Fruit fly (Drosophila melanogaster) whole organism, adult: ENCODE measurements around the gene ChT.

Source experiments
- CG11617 ChIP-seq: fragments of 200-800 bp; sonication (Bioruptor generic); optimal IDR thresholded peaks from 2 replicates; lab custom pipeline; 2017; ENCODE audit warnings: mild to moderate bottlenecking, missing biosample characterization, missing genetic modification reagents, missing genetic modification characterization
- CG12768 ChIP-seq: fragments of 200-800 bp; sonication (Bioruptor generic); optimal IDR thresholded peaks from 2 replicates; lab custom pipeline; 2017; ENCODE audit warnings: missing biosample characterization, missing genetic modification characterization, mild to moderate bottlenecking, moderate library complexity, missing genetic modification reagents
- CG14711 ChIP-seq: fragments of 200-800 bp; sonication (Bioruptor generic); optimal IDR thresholded peaks from 2 replicates; lab custom pipeline; 2018; ENCODE audit warnings: missing biosample characterization, mild to moderate bottlenecking, missing genetic modification characterization, moderate library complexity
- CG1620 ChIP-seq: fragments of 200-800 bp; sonication (Bioruptor generic); optimal IDR thresholded peaks from 2 replicates; lab custom pipeline; 2016; ENCODE audit warnings: missing biosample characterization, missing genetic modification characterization
- CG33017 ChIP-seq: fragments of 200-800 bp; sonication (Bioruptor generic); optimal IDR thresholded peaks from 2 replicates; lab custom pipeline; 2018; ENCODE audit warnings: missing biosample characterization, mild to moderate bottlenecking, missing genetic modification characterization, moderate library complexity
- CG5204 ChIP-seq: fragments of 200-800 bp; sonication (Bioruptor generic); optimal IDR thresholded peaks from 2 replicates; lab custom pipeline; 2016; ENCODE audit warnings: missing biosample characterization, missing genetic modification characterization
- CG7045 ChIP-seq: fragments of 200-800 bp; sonication (Bioruptor generic); optimal IDR thresholded peaks from 2 replicates; lab custom pipeline; 2017; ENCODE audit warnings: missing biosample characterization, mild to moderate bottlenecking, missing genetic modification characterization
- CG7101 ChIP-seq: fragments of 200-800 bp; sonication (Bioruptor generic); optimal IDR thresholded peaks from 2 replicates; lab custom pipeline; 2018; ENCODE audit warnings: missing biosample characterization, mild to moderate bottlenecking, missing genetic modification characterization, moderate library complexity
- Clk ChIP-seq: fragments of 200-800 bp; sonication (Bioruptor generic); optimal IDR thresholded peaks from 2 replicates; lab custom pipeline; 2017; ENCODE audit warnings: missing biosample characterization, missing genetic modification characterization
- Crg-1 ChIP-seq: fragments of 200-800 bp; sonication (Bioruptor generic); optimal IDR thresholded peaks from 2 replicates; lab custom pipeline; 2016; ENCODE audit warnings: missing biosample characterization, missing genetic modification characterization
- Hr96 ChIP-seq: fragments of 200-800 bp; sonication (Bioruptor generic); optimal IDR thresholded peaks from 2 replicates; lab custom pipeline; 2016; ENCODE audit warnings: missing biosample characterization, missing genetic modification characterization
- Mnt ChIP-seq: fragments of 200-800 bp; sonication (Bioruptor generic); optimal IDR thresholded peaks from 2 replicates; lab custom pipeline; 2016; ENCODE audit warnings: missing biosample characterization, mild to moderate bottlenecking, missing genetic modification characterization
- bab1 ChIP-seq: fragments of 200-800 bp; sonication (Bioruptor generic); optimal IDR thresholded peaks from 3 replicates; lab custom pipeline; 2019; ENCODE audit warnings: missing biosample characterization, mild to moderate bottlenecking, missing genetic modification characterization, moderate library complexity
- cic ChIP-seq: fragments of 200-800 bp; sonication (Bioruptor generic); optimal IDR thresholded peaks from 2 replicates; lab custom pipeline; 2017; ENCODE audit warnings: missing biosample characterization, mild to moderate bottlenecking, missing genetic modification characterization, moderate library complexity
- cnc ChIP-seq, 2 experiments: fragments of >200 bp; optimal IDR thresholded peaks; 2 replicates each; lab custom pipeline; 2017
- kay ChIP-seq: fragments of 200-800 bp; sonication (Bioruptor generic); peaks from one replicate; lab custom pipeline; 2016; ENCODE audit warnings: missing biosample characterization, missing genetic modification characterization, borderline replicate concordance
- ovo ChIP-seq: fragments of 200-800 bp; sonication (Bioruptor generic); optimal IDR thresholded peaks from 2 replicates; lab custom pipeline; 2016; ENCODE audit warnings: missing biosample characterization, missing genetic modification characterization
- pad ChIP-seq: fragments of 200-800 bp; sonication (Bioruptor generic); optimal IDR thresholded peaks from 3 replicates; lab custom pipeline; 2017; ENCODE audit warnings: missing biosample characterization, missing genetic modification characterization, mild to moderate bottlenecking, moderate library complexity, missing genetic modification reagents
- tj ChIP-seq: fragments of 200-800 bp; sonication (Bioruptor generic); optimal IDR thresholded peaks from 3 replicates; lab custom pipeline; 2017; ENCODE audit warnings: missing biosample characterization, mild to moderate bottlenecking, missing genetic modification characterization, moderate library complexity
- toe ChIP-seq: fragments of 200-800 bp; sonication (Bioruptor generic); optimal IDR thresholded peaks from 2 replicates; lab custom pipeline; 2016; ENCODE audit warnings: missing biosample characterization, missing genetic modification characterization

ChT gene

dm6 chr3R:18671112-18671729 is 9.2 kb upstream of the ChT start, which contains the start of gene CG31230:
TSS of gene CG31230 (plus strand) at chr3R:18671679.
- peak; percentile 10 for TF ChIP-seq ovo
- peak; percentile 33 for TF ChIP-seq cic (GFP tag; lab: Kevin White, UChicago)
- TF ChIP-seq CG7101 (tag; lab: Kevin White, UChicago), result no peak

- peak; percentile 12 for TF ChIP-seq toe
- peak; percentile 6 for TF ChIP-seq CG7101 (tag; lab: Kevin White, UChicago)
- TF ChIP-seq kay, result no peak
- no peak for TF ChIP-seq tj (GFP tag; lab: Kevin White, UChicago)
- TF ChIP-seq Mnt (GFP tag; lab: Kevin White, UChicago), result peak; percentile 2
- no peak for TF ChIP-seq cnc (optimal IDR thresholded peaks at IDR 0.05; lab: Kevin White, UChicago)
Measured at dm6 chr3R:18677500-18677940, 2.9 kb upstream of the ChT start, which contains the start of the genes dind and CG7706. TSS of gene dind (minus strand) at chr3R:18677539. TSS of gene CG7706 (plus strand) at chr3R:18677818.

dm6 chr3R:18681054-18681453 is 650 bp downstream of the ChT start:
- TF ChIP-seq kay (no peak), CG14711 (tag; lab: Kevin White, UChicago) (no peak), cic (GFP tag; lab: Kevin White, UChicago) (no peak), bab1 (GFP tag; lab: Kevin White, UChicago) (no peak), toe (no peak)

- TF ChIP-seq Clk (GFP tag; lab: Kevin White, UChicago) (no peak), Crg-1 (GFP tag; lab: Kevin White, UChicago) (no peak), pad (GFP tag; lab: Kevin White, UChicago) (no peak), CG33017 (tag; lab: Kevin White, UChicago) (no peak), bab1 (GFP tag; lab: Kevin White, UChicago) (no peak), CG12768 (no peak)
Measured at dm6 chr3R:18692619-18693018, 12.2 kb downstream of the ChT start, which contains the start of gene Muc91C. TSS of gene Muc91C (minus strand) at chr3R:18692719.

dm6 chr3R:18693611-18694010 is 13.2 kb downstream of the ChT start, which contains the start of gene CG14300:
TSS of gene CG14300 (minus strand) at chr3R:18693711.
- no peak for TF ChIP-seq CG14711 (tag; lab: Kevin White, UChicago)
- no peak for TF ChIP-seq kay
- no peak for TF ChIP-seq CG33017 (tag; lab: Kevin White, UChicago)
- no peak for TF ChIP-seq cic (GFP tag; lab: Kevin White, UChicago)
- TF ChIP-seq CG7101 (tag; lab: Kevin White, UChicago), result no peak
- no peak for TF ChIP-seq bab1 (GFP tag; lab: Kevin White, UChicago)
- no peak for TF ChIP-seq Clk (GFP tag; lab: Kevin White, UChicago)
- TF ChIP-seq tj (GFP tag; lab: Kevin White, UChicago), result no peak
- no peak for TF ChIP-seq CG5204 (GFP tag; lab: Kevin White, UChicago)
- TF ChIP-seq pad (GFP tag; lab: Kevin White, UChicago), result no peak
- TF ChIP-seq CG7045 (GFP tag; lab: Kevin White, UChicago), result no peak
- no peak for TF ChIP-seq CG12768
- TF ChIP-seq ovo, result no peak
- no peak for TF ChIP-seq Mnt (GFP tag; lab: Kevin White, UChicago)
- TF ChIP-seq cnc (optimal IDR thresholded peaks at IDR 0.05; lab: Kevin White, UChicago), result no peak
- no peak for TF ChIP-seq CG1620 (GFP tag; lab: Kevin White, UChicago)
- no peak for TF ChIP-seq CG11617 (GFP tag; lab: Kevin White, UChicago)
- TF ChIP-seq Hr96 (GFP tag; lab: Kevin White, UChicago), result no peak
- no peak for TF ChIP-seq Crg-1 (GFP tag; lab: Kevin White, UChicago)

dm6 chr3R:18694952-18695351 is 14.5 kb downstream of the ChT start, which contains the start of gene CG34282:
TSS of gene CG34282 (plus strand) at chr3R:18695252.
- TF ChIP-seq cic (GFP tag; lab: Kevin White, UChicago), result no peak
- TF ChIP-seq bab1 (GFP tag; lab: Kevin White, UChicago), result no peak

dm6 chr3R:18698855-18699569 is 18.6 kb downstream of the ChT start:
- TF ChIP-seq pad (GFP tag; lab: Kevin White, UChicago) (peak; percentile 93), cnc (optimal IDR thresholded peaks at IDR 0.05; lab: Kevin White, UChicago) (no peak)
